Worm (Caenorhabditis elegans) whole organism, young adult: ENCODE data around the gene R151.1.

Experiments used
- egl-44 ChIP-seq: fragments of 200-800 bp; sonication (Bioruptor generic); IDR thresholded peaks from 2 replicates; pipeline ENCODE4 v1.3.6; 2022; ENCODE audit warnings: missing genetic modification reagents, missing genetic modification characterization, missing compliant biosample characterization
- lag-1 ChIP-seq: fragments of 200-800 bp; sonication (Bioruptor generic); IDR thresholded peaks from 2 replicates; pipeline ENCODE4 v1.3.6; 2022; ENCODE audit warnings: missing genetic modification reagents, missing genetic modification characterization, missing compliant biosample characterization
- lsl-1 ChIP-seq: fragments of 200-800 bp; sonication (Bioruptor generic); optimal IDR thresholded peaks from 2 replicates; lab custom pipeline; 2018; ENCODE audit warnings: mild to moderate bottlenecking, missing genetic modification characterization, moderate library complexity, missing compliant biosample characterization
- madf-8 ChIP-seq: fragments of 200-800 bp; sonication (Bioruptor generic); conservative IDR thresholded peaks from 2 replicates; pipeline ENCODE4 v1.3.6; 2022; ENCODE audit warnings: missing genetic modification reagents, missing genetic modification characterization, missing compliant biosample characterization
- pha-4 ChIP-seq: fragments of 150-350 bp; sonication (generic microtip); optimal IDR thresholded peaks from 2 replicates; lab custom pipeline; 2014; ENCODE audit warnings: missing biosample characterization, missing genetic modification reagents, missing genetic modification characterization
- rpc-1 ChIP-seq, 2 experiments: fragments of 150-350 bp in 1 of 2; sonication (generic microtip) in 1 of 2; optimal IDR thresholded peaks; 2 replicates each; lab custom pipeline; 2014 to 2018; ENCODE audit warnings: missing biosample characterization in 1 of 2, missing genetic modification characterization in 1 of 2, missing genetic modification reagents in 1 of 2, missing genotype in 1 of 2
- xnd-1 ChIP-seq: sonication (generic microtip); optimal IDR thresholded peaks from 2 replicates; lab custom pipeline; 2016; ENCODE audit warnings: missing genotype, missing genetic modification reagents, missing genetic modification characterization, missing compliant biosample characterization

DNA sequence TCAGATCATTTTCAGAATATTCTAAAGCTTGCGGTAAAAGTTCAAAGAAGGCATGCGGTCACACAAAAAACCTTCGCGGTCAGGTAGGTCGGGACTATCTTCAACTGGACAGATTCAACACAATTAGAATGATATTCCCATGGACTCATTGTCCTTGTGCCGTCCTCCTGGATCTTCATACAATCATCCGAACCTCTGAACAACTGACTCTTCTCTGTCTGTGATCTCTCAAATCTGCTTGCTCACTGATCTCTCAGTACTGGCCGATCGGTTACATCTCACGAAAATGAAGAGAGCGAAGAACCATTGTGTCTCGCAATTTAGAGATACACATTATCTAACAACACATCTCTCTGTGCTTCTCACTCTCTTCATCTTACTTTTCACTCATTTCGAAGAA lies 794 bp upstream of the R151.1 start:
- TF ChIP-seq pha-4 (tag; lab: Kevin White, UChicago) (no peak), lag-1 (GFP tag; lab: Robert Waterston, UW) (no peak), xnd-1 (tag; lab: Kevin White, UChicago) (no peak), rpc-1 (optimal IDR thresholded peaks at IDR 0.05; lab: Kevin White, UChicago) (no peak), rpc-1 (tag; optimal IDR thresholded peaks at IDR 0.05; lab: Kevin White, UChicago) (no peak), egl-44 (GFP tag; lab: Robert Waterston, UW) (no peak), lsl-1 (GFP tag; lab: Kevin White, UChicago) (no peak), madf-8 (GFP tag; lab: Robert Waterston, UW) (no peak)
